Worm (Caenorhabditis elegans): Measurements from ENCODE around the gene obr-1.

DNA sequence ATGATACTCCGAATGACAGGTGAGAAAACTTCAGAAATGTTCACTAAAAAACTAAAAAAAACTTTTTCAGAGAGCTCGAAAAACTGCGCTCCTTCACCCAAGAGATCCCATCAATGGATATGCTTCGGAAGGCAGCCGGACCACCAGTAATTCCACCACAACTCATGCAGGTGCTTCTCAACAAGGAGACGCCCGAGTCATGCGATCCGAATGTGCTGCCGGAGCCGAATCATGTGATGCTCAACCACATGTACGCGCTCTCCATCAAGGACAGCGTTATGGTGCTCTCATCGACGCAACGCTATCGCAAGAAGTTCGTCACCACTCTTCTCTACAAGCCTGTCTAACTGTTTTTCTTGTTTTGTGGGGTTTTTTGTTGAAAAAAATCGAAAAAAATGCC, 33.0 kb downstream of the obr-1 start:
- TF ChIP-seq aly-2 (tag; optimal IDR thresholded peaks at IDR 0.05) (no peak), unc-62 (GFP tag; optimal IDR thresholded peaks at IDR 0.05) (no peak), zag-1 (tag; optimal IDR thresholded peaks at IDR 0.05) (no peak), unc-55 (GFP tag; optimal IDR thresholded peaks at IDR 0.05) (no peak), lin-13 (GFP tag; optimal IDR thresholded peaks at IDR 0.05) (no peak), ceh-82 (tag; optimal IDR thresholded peaks at IDR 0.05) (no peak), mdl-1 (tag; optimal IDR thresholded peaks at IDR 0.05) (no peak), skn-1 (tag; optimal IDR thresholded peaks at IDR 0.05) (no peak)
